Fruit fly (Drosophila melanogaster) whole organism, embryonic: ENCODE data around the gene pigs.

Experiments used
- ATbp ChIP-seq: fragments of 200-800 bp; sonication (Bioruptor generic); optimal IDR thresholded peaks from 2 replicates; lab custom pipeline; 2017; ENCODE audit warnings: missing biosample characterization, mild to moderate bottlenecking, missing genetic modification characterization, missing genetic modification reagents
- Asciz ChIP-seq: fragments of 200-800 bp; sonication (Bioruptor generic); optimal IDR thresholded peaks from 2 replicates; lab custom pipeline; 2017; ENCODE audit warnings: missing biosample characterization, mild to moderate bottlenecking, missing genetic modification characterization, missing genetic modification reagents
- CG10565 ChIP-seq: fragments of 200-800 bp; sonication (Bioruptor generic); optimal IDR thresholded peaks from 3 replicates; lab custom pipeline; 2016; ENCODE audit warnings: missing biosample characterization, mild to moderate bottlenecking, missing genetic modification characterization
- CG10959 ChIP-seq: fragments of 200-800 bp; sonication (Bioruptor generic); IDR thresholded peaks from 2 replicates; pipeline ENCODE4 v1.3.6; 2022; ENCODE audit warnings: missing biosample characterization, missing genetic modification characterization
- CG11093 ChIP-seq: fragments of 200-800 bp; sonication (Bioruptor generic); IDR thresholded peaks from 3 replicates; pipeline ENCODE4 v1.3.6; 2022; ENCODE audit warnings: missing biosample characterization, missing genetic modification characterization
- CG16779 ChIP-seq: fragments of 200-800 bp; sonication (Bioruptor generic); IDR thresholded peaks from 2 replicates; pipeline ENCODE4 v1.3.6; 2022; ENCODE audit warnings: missing biosample characterization, missing genetic modification characterization
- CG16863 ChIP-seq: fragments of 200-800 bp; sonication (Bioruptor generic); optimal IDR thresholded peaks from 3 replicates; lab custom pipeline; 2016; ENCODE audit warnings: missing biosample characterization, missing genetic modification characterization
- CG1792 ChIP-seq: fragments of 200-800 bp; sonication (Bioruptor generic); optimal IDR thresholded peaks from 2 replicates; lab custom pipeline; 2016; ENCODE audit warnings: missing biosample characterization, missing genetic modification characterization
- CG2889 ChIP-seq: fragments of 200-800 bp; sonication (Bioruptor generic); IDR thresholded peaks from 3 replicates; pipeline ENCODE4 v1.3.6; 2022; ENCODE audit warnings: missing biosample characterization, missing genetic modification characterization
- CG32532 ChIP-seq: fragments of 200-800 bp; sonication (Bioruptor generic); IDR thresholded peaks from 2 replicates; pipeline ENCODE4 v1.3.6; 2022; ENCODE audit warnings: missing biosample characterization, missing genetic modification characterization
- CG34224 ChIP-seq: fragments of 200-800 bp; sonication (Bioruptor generic); IDR thresholded peaks from 3 replicates; pipeline ENCODE4 v1.3.6; 2022; ENCODE audit warnings: missing biosample characterization, missing genetic modification characterization; ENCODE audit not compliant: partially characterized antibody
- CG42726 ChIP-seq: fragments of 200-800 bp; sonication (Bioruptor generic); IDR thresholded peaks from 2 replicates; pipeline ENCODE4 v1.3.6; 2022; ENCODE audit warnings: missing biosample characterization, missing genetic modification characterization; ENCODE audit not compliant: partially characterized antibody
- CG4360 ChIP-seq: fragments of 200-800 bp; sonication (Bioruptor generic); IDR thresholded peaks from 2 replicates; pipeline ENCODE4 v1.3.6; 2022; ENCODE audit warnings: missing biosample characterization, missing genetic modification characterization
- CG4404 ChIP-seq: fragments of 200-800 bp; sonication (Bioruptor generic); IDR thresholded peaks from 2 replicates; pipeline ENCODE4 v1.3.6; 2022; ENCODE audit warnings: missing biosample characterization, missing genetic modification characterization
- CG5953 ChIP-seq: fragments of 200-800 bp; sonication (Bioruptor generic); IDR thresholded peaks from 2 replicates; pipeline ENCODE4 v1.3.6; 2022; ENCODE audit warnings: missing biosample characterization, missing genetic modification characterization
- CG6654 ChIP-seq: fragments of 200-800 bp; sonication (Bioruptor generic); optimal IDR thresholded peaks from 2 replicates; lab custom pipeline; 2017; ENCODE audit warnings: missing biosample characterization, mild to moderate bottlenecking, missing genetic modification characterization
- CG7357 ChIP-seq: fragments of 200-800 bp; sonication (Bioruptor generic); IDR thresholded peaks from 3 replicates; pipeline ENCODE4 v1.3.6; 2022; ENCODE audit warnings: missing biosample characterization, missing genetic modification characterization
- CG7786 ChIP-seq: fragments of 200-800 bp; sonication (Bioruptor generic); optimal IDR thresholded peaks from 2 replicates; lab custom pipeline; 2016; ENCODE audit warnings: missing biosample characterization, missing genetic modification characterization
- CG8388 ChIP-seq: fragments of 200-800 bp; sonication (Bioruptor generic); optimal IDR thresholded peaks from 2 replicates; lab custom pipeline; 2019; ENCODE audit warnings: missing biosample characterization, mild to moderate bottlenecking, missing genetic modification characterization, moderate library complexity
- CG8765 ChIP-seq: fragments of 200-800 bp; sonication (Bioruptor generic); IDR thresholded peaks from 2 replicates; pipeline ENCODE4 v1.3.6; 2022; ENCODE audit warnings: missing biosample characterization, missing genetic modification characterization
- CG8944 ChIP-seq: fragments of 200-800 bp; sonication (Bioruptor generic); optimal IDR thresholded peaks from 3 replicates; lab custom pipeline; 2016; ENCODE audit warnings: missing biosample characterization, missing genetic modification characterization
- CoRest ChIP-seq: fragments of 200-800 bp; sonication (Bioruptor generic); optimal IDR thresholded peaks from 3 replicates; lab custom pipeline; 2018; ENCODE audit warnings: missing biosample characterization, mild to moderate bottlenecking, missing genetic modification characterization, moderate library complexity
- Dbx ChIP-seq: fragments of 200-800 bp; sonication (Bioruptor generic); IDR thresholded peaks from 3 replicates; pipeline ENCODE4 v1.3.6; 2022; ENCODE audit warnings: missing biosample characterization, missing genetic modification characterization
- Dek ChIP-seq: fragments of 200-800 bp; sonication (Bioruptor generic); optimal IDR thresholded peaks from 3 replicates; lab custom pipeline; 2019; ENCODE audit warnings: missing biosample characterization, mild to moderate bottlenecking, missing genetic modification characterization, moderate library complexity
- Fer3 ChIP-seq: fragments of 200-800 bp; sonication (Bioruptor generic); optimal IDR thresholded peaks from 2 replicates; lab custom pipeline; 2018; ENCODE audit warnings: missing biosample characterization, mild to moderate bottlenecking, missing genetic modification characterization, moderate library complexity
- HmgD ChIP-seq: fragments of 200-800 bp; sonication (Bioruptor generic); optimal IDR thresholded peaks from 3 replicates; lab custom pipeline; 2016; ENCODE audit warnings: missing biosample characterization, missing genetic modification characterization
- Lim3 ChIP-seq: fragments of 200-800 bp; sonication (Bioruptor generic); IDR thresholded peaks from 2 replicates; pipeline ENCODE4 v1.3.6; 2022; ENCODE audit warnings: missing biosample characterization, missing genetic modification characterization
- Nf-YB ChIP-seq: fragments of 200-800 bp; sonication (Bioruptor generic); optimal IDR thresholded peaks from 3 replicates; lab custom pipeline; 2019; ENCODE audit warnings: missing biosample characterization, mild to moderate bottlenecking, missing genetic modification characterization, moderate library complexity
- Oli ChIP-seq: fragments of 200-800 bp; sonication (Bioruptor generic); optimal IDR thresholded peaks from 2 replicates; lab custom pipeline; 2018; ENCODE audit warnings: missing biosample characterization, mild to moderate bottlenecking, missing genetic modification characterization, moderate library complexity
- Stat92E ChIP-seq, 3 experiments: fragments of >200 bp in 2 of 3; fragments of 200-800 bp in 1 of 3; sonication (Bioruptor generic) in 1 of 3; optimal IDR thresholded peaks; 2 replicates each; lab custom pipeline; 2017 to 2019; ENCODE audit warnings: missing biosample characterization in 3 of 3, missing genetic modification characterization in 3 of 3, mild to moderate bottlenecking in 1 of 3, moderate library complexity in 1 of 3
- bigmax ChIP-seq: fragments of 200-800 bp; sonication (Bioruptor generic); optimal IDR thresholded peaks from 2 replicates; lab custom pipeline; 2018; ENCODE audit warnings: missing biosample characterization, mild to moderate bottlenecking, missing genetic modification characterization
- br ChIP-seq: fragments of >200 bp; optimal IDR thresholded peaks from 2 replicates; lab custom pipeline; 2017
- cato ChIP-seq: fragments of 200-800 bp; sonication (Bioruptor generic); optimal IDR thresholded peaks from 2 replicates; lab custom pipeline; 2016; ENCODE audit warnings: missing biosample characterization, missing genetic modification characterization, borderline replicate concordance
- caup ChIP-seq: fragments of 200-800 bp; sonication (Bioruptor generic); optimal IDR thresholded peaks from 3 replicates; lab custom pipeline; 2017; ENCODE audit warnings: missing biosample characterization, mild to moderate bottlenecking, missing genetic modification characterization, moderate library complexity; ENCODE audit not compliant: severe bottlenecking
- corto ChIP-seq: fragments of 200-800 bp; sonication (Bioruptor generic); optimal IDR thresholded peaks from 2 replicates; lab custom pipeline; 2016; ENCODE audit warnings: missing biosample characterization, mild to moderate bottlenecking, missing genetic modification characterization, moderate library complexity
- dm ChIP-seq: fragments of 200-800 bp; sonication (Bioruptor generic); optimal IDR thresholded peaks from 3 replicates; lab custom pipeline; 2016; ENCODE audit warnings: missing biosample characterization, missing genetic modification characterization
- dmrt11E ChIP-seq: fragments of 200-800 bp; sonication (Bioruptor generic); optimal IDR thresholded peaks from 3 replicates; lab custom pipeline; 2018; ENCODE audit warnings: missing biosample characterization, mild to moderate bottlenecking, missing genetic modification characterization, moderate library complexity
- her ChIP-seq: fragments of 200-800 bp; sonication (Bioruptor generic); optimal IDR thresholded peaks from 2 replicates; lab custom pipeline; 2016; ENCODE audit warnings: missing biosample characterization, missing genetic modification characterization
- kah ChIP-seq: fragments of 200-800 bp; sonication (Bioruptor generic); optimal IDR thresholded peaks from 2 replicates; lab custom pipeline; 2018; ENCODE audit warnings: missing biosample characterization, mild to moderate bottlenecking, missing genetic modification characterization
- ken ChIP-seq: fragments of 200-800 bp; sonication (Bioruptor generic); IDR thresholded peaks from 3 replicates; pipeline ENCODE4 v1.3.6; 2022; ENCODE audit warnings: missing biosample characterization, missing genetic modification characterization
- maf-S ChIP-seq: fragments of 200-800 bp; sonication (Bioruptor generic); optimal IDR thresholded peaks from 2 replicates; lab custom pipeline; 2016; ENCODE audit warnings: missing biosample characterization, missing genetic modification characterization
- org-1 ChIP-seq: fragments of 200-800 bp; sonication (Bioruptor generic); optimal IDR thresholded peaks from 2 replicates; lab custom pipeline; 2017; ENCODE audit warnings: missing biosample characterization, missing genetic modification characterization
- phol ChIP-seq: fragments of 200-800 bp; sonication (Bioruptor generic); optimal IDR thresholded peaks from 3 replicates; lab custom pipeline; 2018; ENCODE audit warnings: missing biosample characterization, mild to moderate bottlenecking, missing genetic modification characterization, moderate library complexity
- pros ChIP-seq: fragments of 200-800 bp; sonication (Bioruptor generic); optimal IDR thresholded peaks from 3 replicates; lab custom pipeline; 2019; ENCODE audit warnings: missing biosample characterization, mild to moderate bottlenecking, missing genetic modification characterization, moderate library complexity
- sens-2 ChIP-seq: fragments of 200-800 bp; sonication (Bioruptor generic); IDR thresholded peaks from 2 replicates; pipeline ENCODE4 v1.3.6; 2022; ENCODE audit warnings: missing biosample characterization, missing genetic modification characterization
- seq ChIP-seq: fragments of 200-800 bp; sonication (Bioruptor generic); IDR thresholded peaks from 2 replicates; pipeline ENCODE4 v1.3.6; 2022; ENCODE audit warnings: missing biosample characterization, missing genetic modification characterization
- sim ChIP-seq: fragments of 200-800 bp; sonication (Bioruptor generic); IDR thresholded peaks from 2 replicates; pipeline ENCODE4 v1.3.6; 2022; ENCODE audit warnings: missing biosample characterization, missing genetic modification characterization
- tio ChIP-seq: fragments of 200-800 bp; sonication (Bioruptor generic); optimal IDR thresholded peaks from 2 replicates; lab custom pipeline; 2017; ENCODE audit warnings: missing biosample characterization, missing genetic modification characterization, inconsistent platforms
- tll ChIP-seq, 2 experiments: fragments of 200-800 bp in 1 of 2; fragments of >200 bp in 1 of 2; sonication (Bioruptor generic) in 1 of 2; optimal IDR thresholded peaks; 2 replicates each; lab custom pipeline; 2017 to 2019; ENCODE audit warnings: missing biosample characterization in 2 of 2, missing genetic modification characterization in 2 of 2, mild to moderate bottlenecking in 1 of 2, moderate library complexity in 1 of 2
- tup ChIP-seq: fragments of 200-800 bp; sonication (Bioruptor generic); optimal IDR thresholded peaks from 2 replicates; lab custom pipeline; 2016; ENCODE audit warnings: missing biosample characterization, mild to moderate bottlenecking, missing genetic modification characterization, moderate library complexity

The pigs gene

DNA sequence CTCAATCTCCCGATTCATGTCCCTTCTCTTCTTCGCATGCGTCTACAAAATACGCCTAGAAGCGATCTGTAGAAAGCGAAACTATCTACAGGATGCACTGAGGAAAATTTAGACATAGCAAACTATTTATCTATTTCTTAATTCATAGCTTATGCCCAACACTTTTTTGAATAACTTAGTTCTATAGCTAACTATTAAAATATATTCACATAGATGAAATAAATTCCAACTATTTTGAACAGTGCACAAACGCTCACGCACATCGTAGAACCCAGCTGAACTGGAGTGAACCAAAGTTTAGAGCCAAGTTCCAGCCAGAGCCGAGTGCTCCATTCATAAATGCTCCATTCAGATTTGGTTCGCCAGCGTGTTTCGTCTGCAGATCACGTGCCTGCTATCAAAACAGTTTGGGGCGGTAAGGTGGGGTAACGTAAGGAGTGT lies 21.7 kb downstream of the pigs start (continued):
- TF ChIP-seq Stat92E (GFP tag; optimal IDR thresholded peaks at IDR 0.05; lab: Kevin White, UChicago) (no peak), CG10565 (GFP tag; lab: Kevin White, UChicago) (no peak), Dbx (GFP tag; lab: Robert Waterston, UW) (peak; percentile 52; the same call in 1 of the 3 replicates), CG8765 (GFP tag; lab: Robert Waterston, UW) (no peak), Oli (peak; percentile 33), corto (no peak), HmgD (GFP tag; lab: Kevin White, UChicago) (no peak), CG2889 (GFP tag; lab: Robert Waterston, UW) (no peak), CG7786 (GFP tag; lab: Kevin White, UChicago) (no peak), dm (GFP tag; lab: Kevin White, UChicago) (no peak), CG4404 (GFP tag; lab: Robert Waterston, UW) (peak; percentile 41; the same call in 1 of the 2 replicates), sim (GFP tag; lab: Robert Waterston, UW) (peak; percentile 46; the same call in 1 of the 2 replicates), CG8388 (GFP tag; lab: Kevin White, UChicago) (peak; percentile 21), CG7357 (peak; percentile 49; the same call in 1 of the 3 replicates), CG8944 (no peak), Fer3 (tag; lab: Kevin White, UChicago) (peak; percentile 11), ATbp (GFP tag; lab: Kevin White, UChicago) (peak; percentile 31), tll (GFP tag; optimal IDR thresholded peaks at IDR 0.05; lab: Kevin White, UChicago) (no peak), tup (GFP tag; lab: Kevin White, UChicago) (no peak), CG42726 (GFP tag; lab: Robert Waterston, UW) (no peak), CG6654 (GFP tag; lab: Kevin White, UChicago) (no peak), pros (GFP tag; lab: Kevin White, UChicago) (no peak), Asciz (GFP tag; lab: Kevin White, UChicago) (no peak), CG5953 (no peak), CG16779 (GFP tag; lab: Robert Waterston, UW) (no peak), cato (GFP tag; lab: Kevin White, UChicago) (no peak), CG16863 (peak; percentile 25), her (GFP tag; lab: Kevin White, UChicago) (no peak), Nf-YB (GFP tag; lab: Kevin White, UChicago) (no peak), ken (0 out of 3 replicates have a peak, but pooled peaks have one; percentile 16), CG4360 (GFP tag; lab: Robert Waterston, UW) (no peak), seq (GFP tag; lab: Robert Waterston, UW) (0 out of 2 replicates have a peak, but pooled peaks have one; percentile 20), Lim3 (GFP tag; lab: Robert Waterston, UW) (no peak), caup (GFP tag; lab: Kevin White, UChicago) (peak; percentile 31), tio (peak; percentile 8), bigmax (GFP tag; lab: Kevin White, UChicago) (no peak), maf-S (no peak), kah (GFP tag; lab: Kevin White, UChicago) (no peak), CG1792 (GFP tag; lab: Kevin White, UChicago) (no peak), CoRest (tag; lab: Kevin White, UChicago) (peak; percentile 31), phol (peak; percentile 47), sens-2 (GFP tag; lab: Robert Waterston, UW) (no peak), CG34224 (GFP tag; lab: Robert Waterston, UW) (no peak), br (no peak), CG11093 (GFP tag; lab: Robert Waterston, UW) (0 out of 3 replicates have a peak, but pooled peaks have one; percentile 33), CG10959 (GFP tag; lab: Robert Waterston, UW) (peak; percentile 45; the same call in 1 of the 2 replicates), CG32532 (GFP tag; lab: Robert Waterston, UW) (peak; percentile 73), dmrt11E (tag; lab: Kevin White, UChicago) (peak; percentile 57), Dek (tag; lab: Kevin White, UChicago) (no peak), org-1 (no peak)
